Fruit fly (Drosophila melanogaster) whole organism: Measurements from ENCODE around the gene CG4553.

Experiments
- CG8478 ChIP-seq: fragments of >200 bp; optimal IDR thresholded peaks from 2 replicates; lab custom pipeline; 2018; ENCODE audit warnings: inconsistent platforms
- Dll ChIP-seq: fragments of >200 bp; optimal IDR thresholded peaks from 2 replicates; lab custom pipeline; 2017
- EcR ChIP-seq, 2 experiments: fragments of >200 bp; optimal IDR thresholded peaks; 2 replicates each; lab custom pipeline; 2017; ENCODE audit warnings: missing biosample characterization in 2 of 2, missing genetic modification characterization in 2 of 2, missing genetic modification reagents in 2 of 2
- pan ChIP-seq: fragments of >200 bp; optimal IDR thresholded peaks from 2 replicates; lab custom pipeline; 2017
- psq ChIP-seq: fragments of >200 bp; optimal IDR thresholded peaks from 2 replicates; lab custom pipeline; 2017
- usp ChIP-seq: fragments of >200 bp; optimal IDR thresholded peaks from 2 replicates; lab custom pipeline; 2017; ENCODE audit warnings: missing biosample characterization, missing genetic modification characterization, mixed read lengths

DNA sequence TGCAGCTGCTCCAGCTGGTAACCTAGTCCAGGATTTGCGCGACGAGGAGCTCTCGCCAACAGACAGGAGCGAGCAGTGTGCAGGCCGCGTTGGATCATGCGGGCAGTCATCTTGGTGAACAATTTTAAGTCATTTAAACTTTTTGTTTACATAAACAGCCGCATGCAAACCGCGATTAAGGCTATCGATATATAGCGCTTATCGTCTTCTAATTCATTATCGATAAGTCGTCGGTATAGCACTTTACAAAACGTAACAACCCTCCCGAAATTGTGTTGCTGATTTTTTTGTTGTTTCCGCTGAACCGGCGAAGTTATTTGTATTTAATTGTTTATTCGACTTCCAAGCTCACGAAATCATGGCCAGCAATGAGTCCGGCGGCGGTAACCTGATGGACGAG lies at the start of gene CG4553, which contains the start of gene MED28:
- no peak for TF ChIP-seq Dll (lab: Kevin White, UChicago)
- no peak for TF ChIP-seq psq (lab: Kevin White, UChicago)
- TF ChIP-seq CG8478 (lab: Kevin White, UChicago), result no peak
- TF ChIP-seq EcR (GFP tag; optimal IDR thresholded peaks at IDR 0.05; lab: Kevin White, UChicago), result no peak
- TF ChIP-seq pan, result no peak
- TF ChIP-seq usp, result no peak
